Worm (Caenorhabditis elegans) whole organism, L2 larva: Measurements from ENCODE around the gene syx-3.

Experiments used
- F13H6.1 ChIP-seq: sonication (generic microtip); optimal IDR thresholded peaks from 2 replicates; lab custom pipeline; 2016; ENCODE audit warnings: missing genetic modification characterization, missing compliant biosample characterization
- nhr-12 ChIP-seq: fragments of 150-350 bp; optimal IDR thresholded peaks from 2 replicates; lab custom pipeline; 2014; ENCODE audit warnings: missing biosample characterization, missing genetic modification characterization
- nhr-6 ChIP-seq: fragments of 150-350 bp; optimal IDR thresholded peaks from 2 replicates; lab custom pipeline; 2014; ENCODE audit warnings: missing biosample characterization, missing genetic modification characterization
- unc-62 ChIP-seq: fragments of 150-350 bp; optimal IDR thresholded peaks from 2 replicates; lab custom pipeline; 2014; ENCODE audit warnings: missing biosample characterization, missing genetic modification reagents, missing genetic modification characterization

ce11 chrX:5377307-5377706 is 28.4 kb downstream of the syx-3 start, which contains the start of gene sek-5:
- no peak for TF ChIP-seq nhr-6 (tag; lab: Kevin White, UChicago)
- TF ChIP-seq F13H6.1: no peak
- no peak for TF ChIP-seq nhr-12
- no peak for TF ChIP-seq unc-62
